Worm (Caenorhabditis elegans) whole organism, L3 larva: Measurements from ENCODE around the gene srsx-30.

Experiments
- R02D3.7 ChIP-seq: fragments of 150-350 bp; optimal IDR thresholded peaks from 2 replicates; lab custom pipeline; 2014; ENCODE audit warnings: missing biosample characterization, missing genetic modification characterization
- ZK546.5 ChIP-seq: sonication (generic microtip); optimal IDR thresholded peaks from 2 replicates; lab custom pipeline; 2017; ENCODE audit warnings: missing biosample characterization, missing genetic modification characterization
- aly-2 ChIP-seq: fragments of 150-350 bp; optimal IDR thresholded peaks from 2 replicates; lab custom pipeline; 2014; ENCODE audit warnings: missing biosample characterization, missing genetic modification characterization
- ama-1 ChIP-seq: fragments of 150-350 bp; optimal IDR thresholded peaks from 2 replicates; lab custom pipeline; 2018
- ceh-28 ChIP-seq: fragments of 150-350 bp; optimal IDR thresholded peaks from 2 replicates; lab custom pipeline; 2014; ENCODE audit warnings: missing biosample characterization, missing genetic modification reagents, missing genetic modification characterization
- ceh-82 ChIP-seq: fragments of 150-350 bp; optimal IDR thresholded peaks from 2 replicates; lab custom pipeline; 2014; ENCODE audit warnings: missing biosample characterization, missing genetic modification characterization
- ceh-9 ChIP-seq: sonication (generic microtip); optimal IDR thresholded peaks from 2 replicates; lab custom pipeline; 2018; ENCODE audit warnings: missing biosample characterization, missing genetic modification characterization
- daf-12 ChIP-seq: fragments of 150-350 bp; optimal IDR thresholded peaks from 2 replicates; lab custom pipeline; 2014; ENCODE audit warnings: missing biosample characterization, missing genetic modification reagents, missing genetic modification characterization
- egl-27 ChIP-seq: sonication (generic microtip); optimal IDR thresholded peaks from 4 replicates; lab custom pipeline; 2017; ENCODE audit warnings: missing biosample characterization, missing genetic modification reagents, missing genetic modification characterization
- elt-2 ChIP-seq: sonication (generic microtip); optimal IDR thresholded peaks from 2 replicates; lab custom pipeline; 2016; ENCODE audit warnings: missing genetic modification reagents, mild to moderate bottlenecking, missing genetic modification characterization, missing compliant biosample characterization
- elt-3 ChIP-seq, 3 experiments: fragments of 150-350 bp in 1 of 3; sonication (generic microtip) in 2 of 3; optimal IDR thresholded peaks; 2 replicates in 2 of 3; 4 replicates in 1 of 3; lab custom pipeline; 2014 to 2017; ENCODE audit warnings: missing biosample characterization in 3 of 3, missing genetic modification characterization in 3 of 3
- eor-1 ChIP-seq, 2 experiments: fragments of 150-350 bp; optimal IDR thresholded peaks; 2 replicates each; lab custom pipeline; 2014 to 2018; ENCODE audit warnings: missing biosample characterization in 2 of 2, missing genetic modification characterization in 2 of 2
- hmg-11 ChIP-seq: sonication (generic microtip); optimal IDR thresholded peaks from 2 replicates; lab custom pipeline; 2016; ENCODE audit warnings: missing genetic modification characterization, missing compliant biosample characterization
- lin-15B ChIP-seq: fragments of 150-350 bp; optimal IDR thresholded peaks from 2 replicates; lab custom pipeline; 2014; ENCODE audit warnings: missing biosample characterization, missing genetic modification characterization
- lsy-12 ChIP-seq: sonication (generic microtip); optimal IDR thresholded peaks from 2 replicates; lab custom pipeline; 2016; ENCODE audit warnings: mild to moderate bottlenecking, missing genetic modification characterization, missing compliant biosample characterization
- mml-1 ChIP-seq: fragments of 150-350 bp; sonication (generic microtip); optimal IDR thresholded peaks from 3 replicates; lab custom pipeline; 2014; ENCODE audit warnings: missing biosample characterization, missing genetic modification characterization
- nhr-12 ChIP-seq: fragments of 150-350 bp; optimal IDR thresholded peaks from 2 replicates; lab custom pipeline; 2014; ENCODE audit warnings: missing biosample characterization, missing genetic modification characterization
- nhr-23 ChIP-seq: fragments of 150-350 bp; optimal IDR thresholded peaks from 2 replicates; lab custom pipeline; 2014; ENCODE audit warnings: missing biosample characterization, missing genetic modification reagents, missing genetic modification characterization
- nhr-237 ChIP-seq: fragments of 150-350 bp; optimal IDR thresholded peaks from 2 replicates; lab custom pipeline; 2014; ENCODE audit warnings: missing biosample characterization, missing genetic modification characterization
- nhr-28 ChIP-seq: fragments of 150-350 bp; optimal IDR thresholded peaks from 2 replicates; lab custom pipeline; 2014; ENCODE audit warnings: missing biosample characterization, missing genetic modification characterization
- nhr-43 ChIP-seq: sonication (generic microtip); optimal IDR thresholded peaks from 2 replicates; lab custom pipeline; 2016; ENCODE audit warnings: mild to moderate bottlenecking, missing genetic modification characterization, missing compliant biosample characterization; ENCODE audit not compliant: poor library complexity, severe bottlenecking
- nhr-67 ChIP-seq: fragments of 150-350 bp; optimal IDR thresholded peaks from 2 replicates; lab custom pipeline; 2014; ENCODE audit warnings: missing biosample characterization, missing genetic modification characterization
- pha-4 ChIP-seq: fragments of 150-350 bp; optimal IDR thresholded peaks from 2 replicates; lab custom pipeline; 2014; ENCODE audit warnings: missing biosample characterization, missing genetic modification reagents, missing genetic modification characterization
- pqm-1 ChIP-seq: fragments of 150-350 bp; optimal IDR thresholded peaks from 2 replicates; lab custom pipeline; 2017; ENCODE audit warnings: missing biosample characterization, missing genetic modification characterization, inconsistent platforms
- snpc-4 ChIP-seq: fragments of 150-350 bp; optimal IDR thresholded peaks from 2 replicates; lab custom pipeline; 2014; ENCODE audit warnings: missing biosample characterization, missing genetic modification characterization
- tbx-2 ChIP-seq: sonication (generic microtip); optimal IDR thresholded peaks from 2 replicates; lab custom pipeline; 2016; ENCODE audit warnings: mild to moderate bottlenecking, missing genetic modification characterization, missing compliant biosample characterization
- unc-62 ChIP-seq: fragments of 150-350 bp; sonication (generic microtip); optimal IDR thresholded peaks from 4 replicates; lab custom pipeline; 2014; ENCODE audit warnings: missing biosample characterization, missing genetic modification reagents, missing genetic modification characterization
- ztf-11 ChIP-seq: fragments of 150-350 bp; optimal IDR thresholded peaks from 2 replicates; lab custom pipeline; 2014; ENCODE audit warnings: missing biosample characterization, missing genetic modification characterization

The srsx-30 gene

ce11 chrV:10190081-10190556 is 31.5 kb downstream of the srsx-30 start, which contains the start of gene ZK856.5:
TSS of gene ZK856.5 (minus strand) at chrV:10190131.
- TF ChIP-seq R02D3.7 (tag; lab: Kevin White, UChicago), result no peak
- no peak for TF ChIP-seq ceh-9
- TF ChIP-seq pha-4 (tag; lab: Kevin White, UChicago), result peak; percentile 14
- peak; percentile 94 for TF ChIP-seq pqm-1 (tag; lab: Kevin White, UChicago)
- TF ChIP-seq daf-12 (tag; lab: Kevin White, UChicago), result no peak
- TF ChIP-seq elt-2 (tag; lab: Kevin White, UChicago), result peak; percentile 91
- no peak for TF ChIP-seq snpc-4 (tag; lab: Kevin White, UChicago)
- TF ChIP-seq nhr-67 (tag; lab: Kevin White, UChicago), result no peak

ce11 chrV:10191242-10191641 is 32.6 kb downstream of the srsx-30 start:
- TF ChIP-seq hmg-11 (tag; lab: Kevin White, UChicago), result no peak
- peak; percentile 22 for TF ChIP-seq elt-2 (tag; lab: Kevin White, UChicago)

- TF ChIP-seq nhr-23 (no peak), pha-4 (tag; lab: Kevin White, UChicago) (no peak), mml-1 (tag; lab: Kevin White, UChicago) (no peak), nhr-12 (tag; lab: Kevin White, UChicago) (no peak), snpc-4 (tag; lab: Kevin White, UChicago) (no peak), aly-2 (tag; lab: Kevin White, UChicago) (no peak), nhr-28 (tag; lab: Kevin White, UChicago) (no peak), ama-1 (lab: Kevin White, UChicago) (no peak), egl-27 (no peak), lin-15B (tag; lab: Kevin White, UChicago) (no peak)
These were observed 39.8 kb downstream of the srsx-30 start, which contains the start of gene ZK856.6 for ce11 chrV:10198386-10198785. TSS of gene ZK856.6 (plus strand) at chrV:10198686.

- TF ChIP-seq ceh-28 (tag; lab: Kevin White, UChicago) (no peak), lsy-12 (no peak), nhr-23 (peak; percentile 25), nhr-237 (tag; lab: Kevin White, UChicago) (no peak), ztf-11 (tag; lab: Kevin White, UChicago) (no peak), hmg-11 (tag; lab: Kevin White, UChicago) (no peak), eor-1 (tag; optimal IDR thresholded peaks at IDR 0.05; lab: Kevin White, UChicago) (no peak)
These were observed 43.3 kb downstream of the srsx-30 start, which contains the start of gene ZK856.7 for ce11 chrV:10201913-10202312. TSS of gene ZK856.7 (plus strand) at chrV:10202098.

- peak; percentile 18 for TF ChIP-seq ama-1 (lab: Kevin White, UChicago)
- peak; percentile 4 for TF ChIP-seq elt-2 (tag; lab: Kevin White, UChicago)
- TF ChIP-seq unc-62 (GFP tag; lab: Kevin White, UChicago), result no peak
These were observed 43.7 kb downstream of the srsx-30 start for ce11 chrV:10202340-10202739.

- TF ChIP-seq elt-3 (tag; optimal IDR thresholded peaks at IDR 0.05; lab: Kevin White, UChicago), result peak in 1 of 3 experiments; percentile 14
- peak; percentile 41 for TF ChIP-seq snpc-4 (tag; lab: Kevin White, UChicago)
- TF ChIP-seq ceh-28 (tag; lab: Kevin White, UChicago), result peak; percentile 86
- no peak for TF ChIP-seq pha-4 (tag; lab: Kevin White, UChicago)
- no peak for TF ChIP-seq nhr-67 (tag; lab: Kevin White, UChicago)
- peak; percentile 91 for TF ChIP-seq pqm-1 (tag; lab: Kevin White, UChicago)
- no peak for TF ChIP-seq ceh-9
- TF ChIP-seq nhr-43 (tag; lab: Kevin White, UChicago), result peak; percentile 34
- no peak for TF ChIP-seq ZK546.5 (tag; lab: Kevin White, UChicago)
- no peak for TF ChIP-seq aly-2 (tag; lab: Kevin White, UChicago)
- TF ChIP-seq tbx-2 (tag; lab: Kevin White, UChicago), result no peak
- no peak for TF ChIP-seq ceh-82 (tag; lab: Kevin White, UChicago)
- TF ChIP-seq nhr-23, result peak; percentile 42
- peak; percentile 77 for TF ChIP-seq elt-2 (tag; lab: Kevin White, UChicago)
These were observed 44.9 kb downstream of the srsx-30 start, which contains the start of gene chpf-1 for ce11 chrV:10203435-10204009. TSS of gene chpf-1 (minus strand) at chrV:10203485.
